Worm (Caenorhabditis elegans) whole organism, L4 larva: ENCODE results near the gene hdl-1.

Source experiments
- F26F4.8 ChIP-seq: fragments of 200-800 bp; sonication (Bioruptor generic); conservative IDR thresholded peaks from 2 replicates; pipeline ENCODE4 v1.3.6; 2022; ENCODE audit warnings: missing genetic modification characterization, missing compliant biosample characterization
- T20F7.1 ChIP-seq: fragments of 200-800 bp; sonication (Bioruptor generic); optimal IDR thresholded peaks from 2 replicates; lab custom pipeline; 2018; ENCODE audit warnings: mild to moderate bottlenecking, missing genetic modification characterization, missing compliant biosample characterization
- Y105C5A.15 ChIP-seq: fragments of 200-800 bp; sonication (Bioruptor generic); IDR thresholded peaks from 2 replicates; pipeline ENCODE4 v1.3.6; 2022; ENCODE audit warnings: missing genetic modification characterization, missing compliant biosample characterization
- Y5F2A.4 ChIP-seq: fragments of 200-800 bp; sonication (Bioruptor generic); optimal IDR thresholded peaks from 2 replicates; lab custom pipeline; 2018; ENCODE audit warnings: mild to moderate bottlenecking, missing genetic modification characterization, missing compliant biosample characterization
- ZK337.2 ChIP-seq: fragments of 200-800 bp; sonication (Bioruptor generic); IDR thresholded peaks from 2 replicates; pipeline ENCODE4 v1.3.6; 2022; ENCODE audit warnings: missing genetic modification reagents, missing genetic modification characterization, missing compliant biosample characterization
- aha-1 ChIP-seq: fragments of 150-350 bp; peaks from one replicate; lab custom pipeline; 2014; ENCODE audit warnings: missing biosample characterization, missing genetic modification characterization
- aly-2 ChIP-seq: sonication (generic microtip); optimal IDR thresholded peaks from 2 replicates; lab custom pipeline; 2018; ENCODE audit warnings: missing biosample characterization, missing genetic modification characterization
- arid-1 ChIP-seq: fragments of 200-800 bp; sonication (Bioruptor generic); conservative IDR thresholded peaks from 2 replicates; pipeline ENCODE4 v1.3.6; 2022; ENCODE audit warnings: missing genetic modification reagents, missing genetic modification characterization, missing compliant biosample characterization
- ceh-20 ChIP-seq: fragments of 200-800 bp; sonication (Bioruptor generic); IDR thresholded peaks from 2 replicates; pipeline ENCODE4 v1.3.6; 2022; ENCODE audit warnings: missing genetic modification reagents, missing genetic modification characterization, missing compliant biosample characterization
- ceh-28 ChIP-seq: fragments of 150-350 bp; optimal IDR thresholded peaks from 2 replicates; lab custom pipeline; 2014; ENCODE audit warnings: missing biosample characterization, missing genetic modification reagents, missing genetic modification characterization
- ceh-32 ChIP-seq: sonication (generic microtip); optimal IDR thresholded peaks from 2 replicates; lab custom pipeline; 2016; ENCODE audit warnings: mild to moderate bottlenecking, missing genetic modification characterization, missing compliant biosample characterization; ENCODE audit not compliant: poor library complexity
- ceh-44 ChIP-seq: fragments of 200-800 bp; sonication (Bioruptor generic); IDR thresholded peaks from 2 replicates; pipeline ENCODE4 v1.3.6; 2022; ENCODE audit warnings: missing genetic modification reagents, missing genetic modification characterization, missing compliant biosample characterization
- ces-1 ChIP-seq: fragments of 150-350 bp; sonication (generic microtip); optimal IDR thresholded peaks from 4 replicates; lab custom pipeline; 2014; ENCODE audit warnings: missing biosample characterization, missing genetic modification reagents, missing genetic modification characterization
- cey-2 ChIP-seq: sonication (generic microtip); optimal IDR thresholded peaks from 3 replicates; lab custom pipeline; 2017; ENCODE audit warnings: missing genetic modification characterization, mild to moderate bottlenecking, missing compliant biosample characterization, antibody characterized with exemption, borderline replicate concordance; ENCODE audit not compliant: insufficient read depth
- ctbp-1 ChIP-seq: fragments of 200-800 bp; sonication (Bioruptor generic); IDR thresholded peaks from 2 replicates; pipeline ENCODE4 v1.3.6; 2022; ENCODE audit warnings: missing genetic modification reagents, missing genetic modification characterization, missing compliant biosample characterization
- daf-12 ChIP-seq: fragments of 150-350 bp; optimal IDR thresholded peaks from 2 replicates; lab custom pipeline; 2014; ENCODE audit warnings: missing biosample characterization, missing genetic modification reagents, missing genetic modification characterization
- daf-19 ChIP-seq: fragments of 200-800 bp; sonication (Bioruptor generic); conservative IDR thresholded peaks from 2 replicates; pipeline ENCODE4 v1.3.6; 2022; ENCODE audit warnings: missing genetic modification characterization, missing compliant biosample characterization
- dmd-6 ChIP-seq: fragments of 200-800 bp; sonication (Bioruptor generic); IDR thresholded peaks from 2 replicates; pipeline ENCODE4 v1.3.6; 2022; ENCODE audit warnings: missing genetic modification reagents, missing genetic modification characterization, missing compliant biosample characterization
- dmd-8 ChIP-seq: fragments of 200-800 bp; sonication (Bioruptor generic); IDR thresholded peaks from 2 replicates; pipeline ENCODE4 v1.3.6; 2022; ENCODE audit warnings: missing genetic modification characterization, missing compliant biosample characterization
- dpl-1 ChIP-seq: fragments of 150-350 bp; optimal IDR thresholded peaks from 2 replicates; lab custom pipeline; 2014; ENCODE audit warnings: missing biosample characterization, missing genetic modification reagents, missing genetic modification characterization
- dve-1 ChIP-seq: sonication (generic microtip); optimal IDR thresholded peaks from 2 replicates; lab custom pipeline; 2017; ENCODE audit warnings: antibody characterized with exemption, mild to moderate bottlenecking, missing genetic modification characterization, missing compliant biosample characterization; ENCODE audit not compliant: insufficient read depth
- egl-43 ChIP-seq: fragments of 200-800 bp; sonication (Bioruptor generic); IDR thresholded peaks from 2 replicates; pipeline ENCODE4 v1.3.6; 2022; ENCODE audit warnings: missing genetic modification reagents, missing genetic modification characterization, missing compliant biosample characterization
- fkh-10 ChIP-seq: fragments of 150-350 bp; optimal IDR thresholded peaks from 2 replicates; lab custom pipeline; 2014; ENCODE audit warnings: missing biosample characterization, missing genetic modification reagents, missing genetic modification characterization
- hif-1 ChIP-seq, 2 experiments: sonication (generic microtip); optimal IDR thresholded peaks; 2 replicates each; lab custom pipeline; 2016 to 2017; ENCODE audit warnings: missing compliant biosample characterization in 2 of 2, missing genetic modification characterization in 2 of 2, missing genetic modification reagents in 2 of 2, missing genotype in 2 of 2, mild to moderate bottlenecking in 1 of 2
- hlh-11 ChIP-seq: fragments of 200-800 bp; sonication (Bioruptor generic); optimal IDR thresholded peaks from 2 replicates; lab custom pipeline; 2018; ENCODE audit warnings: mild to moderate bottlenecking, missing genetic modification characterization, missing compliant biosample characterization
- hlh-30 ChIP-seq: sonication (generic microtip); optimal IDR thresholded peaks from 2 replicates; lab custom pipeline; 2017; ENCODE audit warnings: antibody characterized with exemption, mild to moderate bottlenecking, missing genetic modification characterization, missing compliant biosample characterization; ENCODE audit not compliant: insufficient read depth
- lin-1 ChIP-seq: fragments of 200-800 bp; sonication (Bioruptor generic); IDR thresholded peaks from 2 replicates; pipeline ENCODE4 v1.3.6; 2022; ENCODE audit warnings: missing genetic modification reagents, missing genetic modification characterization, missing compliant biosample characterization
- lin-13 ChIP-seq: fragments of 150-350 bp; optimal IDR thresholded peaks from 2 replicates; lab custom pipeline; 2014; ENCODE audit warnings: missing biosample characterization, missing genetic modification reagents, missing genetic modification characterization
- lin-29 ChIP-seq: fragments of 200-800 bp; sonication (Bioruptor generic); IDR thresholded peaks from 2 replicates; pipeline ENCODE4 v1.3.6; 2022; ENCODE audit warnings: missing genetic modification reagents, missing genetic modification characterization, missing compliant biosample characterization
- madf-9 ChIP-seq: fragments of 200-800 bp; sonication (Bioruptor generic); conservative IDR thresholded peaks from 2 replicates; pipeline ENCODE4 v1.3.6; 2022; ENCODE audit warnings: missing genetic modification reagents, missing genetic modification characterization, missing compliant biosample characterization
- mdl-1 ChIP-seq, 2 experiments: fragments of 150-350 bp in 1 of 2; sonication (generic microtip) in 1 of 2; optimal IDR thresholded peaks; 2 replicates each; lab custom pipeline; 2014 to 2017; ENCODE audit warnings: missing biosample characterization in 2 of 2, missing genetic modification characterization in 2 of 2
- mep-1 ChIP-seq: fragments of 150-350 bp; sonication (generic microtip); optimal IDR thresholded peaks from 3 replicates; lab custom pipeline; 2014; ENCODE audit warnings: missing biosample characterization, missing genetic modification characterization
- mxl-2 ChIP-seq: fragments of 200-800 bp; sonication (Bioruptor generic); conservative IDR thresholded peaks from 2 replicates; pipeline ENCODE4 v1.3.6; 2022; ENCODE audit warnings: missing genetic modification reagents, missing genetic modification characterization, missing compliant biosample characterization
- mxl-3 ChIP-seq: fragments of 200-800 bp; sonication (Bioruptor generic); optimal IDR thresholded peaks from 2 replicates; lab custom pipeline; 2018; ENCODE audit warnings: mild to moderate bottlenecking, missing genetic modification characterization, missing compliant biosample characterization
- nhr-10 ChIP-seq: fragments of 150-350 bp; optimal IDR thresholded peaks from 2 replicates; lab custom pipeline; 2014; ENCODE audit warnings: missing biosample characterization, missing genetic modification characterization
- nhr-25 ChIP-seq: sonication (generic microtip); optimal IDR thresholded peaks from 2 replicates; lab custom pipeline; 2017; ENCODE audit warnings: missing genetic modification characterization, mild to moderate bottlenecking, missing compliant biosample characterization, antibody characterized with exemption, moderate library complexity, borderline replicate concordance; ENCODE audit not compliant: insufficient read depth
- nhr-28 ChIP-seq: fragments of 150-350 bp; optimal IDR thresholded peaks from 2 replicates; lab custom pipeline; 2014; ENCODE audit warnings: missing biosample characterization, missing genetic modification characterization
- nhr-41 ChIP-seq: fragments of 200-800 bp; sonication (Bioruptor generic); IDR thresholded peaks from 2 replicates; pipeline ENCODE4 v1.3.6; 2022; ENCODE audit warnings: missing genetic modification reagents, missing genetic modification characterization, missing compliant biosample characterization
- nhr-42 ChIP-seq: fragments of 200-800 bp; sonication (Bioruptor generic); IDR thresholded peaks from 2 replicates; pipeline ENCODE4 v1.3.6; 2022; ENCODE audit warnings: missing genetic modification characterization, missing compliant biosample characterization
- nhr-48 ChIP-seq: sonication (generic microtip); optimal IDR thresholded peaks from 2 replicates; lab custom pipeline; 2016; ENCODE audit warnings: mild to moderate bottlenecking, missing genetic modification characterization, missing compliant biosample characterization
- pha-4 ChIP-seq, 2 experiments: fragments of 150-350 bp in 1 of 2; fragments of 200-800 bp in 1 of 2; sonication (Bioruptor generic) in 1 of 2; IDR thresholded peaks in 1 of 2; optimal IDR thresholded peaks in 1 of 2; 2 replicates each; pipeline versions ENCODE4 v1.3.6 to Lab custom; 2014 to 2022; ENCODE audit warnings: missing genetic modification characterization in 2 of 2, missing genetic modification reagents in 2 of 2, missing biosample characterization in 1 of 2, missing compliant biosample characterization in 1 of 2
- php-3 ChIP-seq: fragments of 200-800 bp; sonication (Bioruptor generic); IDR thresholded peaks from 2 replicates; pipeline ENCODE4 v1.3.6; 2022; ENCODE audit warnings: missing genetic modification reagents, missing genetic modification characterization, missing compliant biosample characterization
- pqm-1 ChIP-seq: sonication (generic microtip); optimal IDR thresholded peaks from 2 replicates; lab custom pipeline; 2017; ENCODE audit warnings: missing biosample characterization, missing genetic modification characterization
- rbr-2 ChIP-seq: sonication (generic microtip); optimal IDR thresholded peaks from 2 replicates; lab custom pipeline; 2016; ENCODE audit warnings: missing genotype, missing genetic modification characterization, missing compliant biosample characterization
- set-16 ChIP-seq: fragments of 200-800 bp; sonication (Bioruptor generic); IDR thresholded peaks from 2 replicates; pipeline ENCODE4 v1.3.6; 2022; ENCODE audit warnings: missing genetic modification reagents, missing genetic modification characterization, missing compliant biosample characterization
- spr-3 ChIP-seq: fragments of 200-800 bp; sonication (Bioruptor generic); optimal IDR thresholded peaks from 2 replicates; lab custom pipeline; 2018; ENCODE audit warnings: mild to moderate bottlenecking, missing genetic modification characterization, missing compliant biosample characterization
- unc-62 ChIP-seq, 3 experiments: fragments of 150-350 bp in 1 of 3; sonication (generic microtip); optimal IDR thresholded peaks in 2 of 3; peaks in 1 of 3; 1 replicate in 1 of 3; 2 replicates in 2 of 3; lab custom pipeline; 2014 to 2017; ENCODE audit warnings: missing biosample characterization in 3 of 3, missing genetic modification characterization in 3 of 3, missing genetic modification reagents in 3 of 3, missing genotype in 1 of 3
- zip-11 ChIP-seq: fragments of 200-800 bp; sonication (Bioruptor generic); IDR thresholded peaks from 2 replicates; pipeline ENCODE4 v1.3.6; 2022; ENCODE audit warnings: missing genetic modification characterization, missing compliant biosample characterization
- ztf-11 ChIP-seq: fragments of 150-350 bp; optimal IDR thresholded peaks from 2 replicates; lab custom pipeline; 2014; ENCODE audit warnings: missing biosample characterization, missing genetic modification characterization

hdl-1 gene

DNA sequence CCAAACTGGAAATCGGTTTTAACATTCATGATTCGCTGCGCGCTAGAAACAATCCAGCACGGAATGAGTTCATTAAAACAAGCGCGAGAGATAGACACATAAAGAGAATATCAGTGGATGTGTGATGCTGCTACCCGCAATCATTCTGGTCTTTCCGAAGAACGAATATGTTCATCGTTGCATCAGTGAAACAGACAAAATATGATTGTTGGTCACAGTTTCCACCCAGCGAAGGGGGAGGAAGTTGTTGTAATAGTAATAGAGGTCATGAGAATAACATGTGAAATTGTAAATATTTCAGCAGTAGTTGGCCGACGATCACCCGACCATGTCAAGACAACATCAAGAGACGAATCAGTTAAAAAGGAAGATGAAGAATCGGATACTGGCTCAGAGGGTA is 48.4 kb downstream of the hdl-1 start:
- no peak for TF ChIP-seq aha-1 (tag; lab: Kevin White, UChicago)
- no peak for TF ChIP-seq Y5F2A.4 (GFP tag; lab: Kevin White, UChicago)
- no peak for TF ChIP-seq egl-43 (GFP tag; lab: Robert Waterston, UW)
- no peak for TF ChIP-seq ceh-44 (GFP tag; lab: Robert Waterston, UW)
- peak; percentile 48 for TF ChIP-seq nhr-48 (tag; lab: Kevin White, UChicago)
- TF ChIP-seq pqm-1 (tag; lab: Kevin White, UChicago): no peak
- TF ChIP-seq F26F4.8 (GFP tag; lab: Robert Waterston, UW): no peak
- TF ChIP-seq nhr-25: peak; percentile 66
- TF ChIP-seq ceh-20: no peak
- TF ChIP-seq set-16 (GFP tag; lab: Robert Waterston, UW): no peak
- no peak for TF ChIP-seq aly-2
- TF ChIP-seq hlh-30: peak; percentile 62
- TF ChIP-seq mdl-1 (tag; optimal IDR thresholded peaks at IDR 0.05; lab: Kevin White, UChicago): peak in 1 of 2 experiments; percentile 70
- TF ChIP-seq ceh-32 (tag; lab: Kevin White, UChicago): no peak
- TF ChIP-seq lin-29 (GFP tag; lab: Robert Waterston, UW): no peak
- no peak for TF ChIP-seq arid-1 (GFP tag; lab: Robert Waterston, UW)
- no peak for TF ChIP-seq hif-1 (tag; optimal IDR thresholded peaks at IDR 0.05; lab: Kevin White, UChicago)
- TF ChIP-seq ces-1 (GFP tag; lab: Kevin White, UChicago): no peak
- TF ChIP-seq madf-9 (GFP tag; lab: Robert Waterston, UW): no peak
- TF ChIP-seq mxl-2 (GFP tag; lab: Robert Waterston, UW): peak; percentile 52; the same call in 1 of the 2 replicates
- TF ChIP-seq dmd-6: peak; percentile 49; the same call in 1 of the 2 replicates
- no peak for TF ChIP-seq spr-3 (GFP tag; lab: Kevin White, UChicago)
- no peak for TF ChIP-seq ceh-28 (tag; lab: Kevin White, UChicago)
- TF ChIP-seq lin-1: no peak
- TF ChIP-seq zip-11 (GFP tag; lab: Robert Waterston, UW): no peak
- no peak for TF ChIP-seq ztf-11 (tag; lab: Kevin White, UChicago)
- no peak for TF ChIP-seq T20F7.1 (GFP tag; lab: Kevin White, UChicago)
- TF ChIP-seq rbr-2: no peak
- no peak for TF ChIP-seq dmd-8 (GFP tag; lab: Robert Waterston, UW)
- TF ChIP-seq nhr-41: no peak
- no peak for TF ChIP-seq unc-62 (GFP tag; optimal IDR thresholded peaks at IDR 0.05 in 1 of 2; lab: Kevin White, UChicago)
- TF ChIP-seq unc-62 (tag; optimal IDR thresholded peaks at IDR 0.05; lab: Kevin White, UChicago): no peak
- no peak for TF ChIP-seq pha-4 (GFP tag; IDR thresholded peaks at IDR 0.05; lab: Robert Waterston, UW)
- no peak for TF ChIP-seq pha-4 (tag; optimal IDR thresholded peaks at IDR 0.05; lab: Kevin White, UChicago)
- TF ChIP-seq mep-1 (tag; lab: Kevin White, UChicago): peak; percentile 9
- no peak for TF ChIP-seq daf-12 (tag; lab: Kevin White, UChicago)
- no peak for TF ChIP-seq daf-19 (GFP tag; lab: Robert Waterston, UW)
- no peak for TF ChIP-seq Y105C5A.15
- TF ChIP-seq nhr-42 (GFP tag; lab: Robert Waterston, UW): no peak
- peak; percentile 55 for TF ChIP-seq hlh-11
- TF ChIP-seq dpl-1 (GFP tag; lab: Kevin White, UChicago): no peak
- TF ChIP-seq nhr-28 (tag; lab: Kevin White, UChicago): peak; percentile 48
- peak; percentile 34 for TF ChIP-seq nhr-10 (tag; lab: Kevin White, UChicago)
- peak; percentile 11 for TF ChIP-seq mxl-3 (GFP tag; lab: Kevin White, UChicago)
- TF ChIP-seq php-3: no peak
- TF ChIP-seq fkh-10: no peak
- no peak for TF ChIP-seq ctbp-1 (GFP tag; lab: Robert Waterston, UW)
- peak; percentile 54 for TF ChIP-seq cey-2 (tag; lab: Kevin White, UChicago)
- no peak for TF ChIP-seq ZK337.2
- TF ChIP-seq dve-1: no peak
- TF ChIP-seq lin-13: no peak
